Worm (Caenorhabditis elegans) whole organism, L4/young adult: ENCODE measurements around the gene exos-4.1.

Experiments
- W03F9.2 ChIP-seq: fragments of 150-350 bp; optimal IDR thresholded peaks from 2 replicates; lab custom pipeline; 2014; ENCODE audit warnings: missing biosample characterization, missing genetic modification characterization
- dao-5 ChIP-seq: sonication (generic microtip); optimal IDR thresholded peaks from 2 replicates; lab custom pipeline; 2016; ENCODE audit warnings: missing genotype, missing genetic modification characterization, moderate library complexity, missing compliant biosample characterization
- him-1 ChIP-seq: sonication (generic microtip); optimal IDR thresholded peaks from 2 replicates; lab custom pipeline; 2016; ENCODE audit warnings: missing genotype, missing genetic modification reagents, missing genetic modification characterization, missing compliant biosample characterization

DNA sequence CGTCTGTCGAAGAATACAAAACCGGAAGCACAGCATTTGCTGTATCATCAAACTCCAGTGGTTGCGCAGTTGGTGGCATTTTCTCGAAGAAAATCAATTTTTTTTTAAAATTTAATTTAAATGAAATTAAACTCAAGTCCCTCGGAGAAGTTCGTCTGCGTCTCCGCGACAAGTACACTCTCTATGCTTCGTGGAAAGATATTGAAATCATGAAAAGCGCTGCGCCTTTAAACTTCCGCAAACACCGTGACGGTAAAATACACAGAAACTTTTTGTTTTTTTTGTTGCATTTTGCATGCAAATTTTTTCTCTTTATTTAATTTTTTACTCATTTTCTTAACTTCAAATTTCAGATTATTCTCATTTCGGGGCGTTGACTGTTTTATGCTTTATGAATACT is at the start of gene exos-4.1, which contains the start of the genes dli-1 and tin-9.2:
- TF ChIP-seq dao-5: no peak
- no peak for TF ChIP-seq him-1 (tag; lab: Kevin White, UChicago)
- peak; percentile 86 for TF ChIP-seq W03F9.2 (tag; lab: Kevin White, UChicago)
